Worm (Caenorhabditis elegans) whole organism, mixed stage, embryonic: ENCODE measurements around the gene rhgf-1.

Source experiments
- M03D4.4 ChIP-seq: sonication (generic microtip); optimal IDR thresholded peaks from 2 replicates; lab custom pipeline; 2017; ENCODE audit warnings: mild to moderate bottlenecking, missing genetic modification characterization, missing compliant biosample characterization
- blmp-1 ChIP-seq: fragments of 150-350 bp; optimal IDR thresholded peaks from 2 replicates; lab custom pipeline; 2014; ENCODE audit warnings: missing biosample characterization, missing genetic modification characterization
- ceh-39 ChIP-seq: fragments of 150-350 bp; optimal IDR thresholded peaks from 2 replicates; lab custom pipeline; 2014; ENCODE audit warnings: missing biosample characterization, missing genetic modification characterization
- ceh-43 ChIP-seq: fragments of 200-800 bp; sonication (Bioruptor generic); optimal IDR thresholded peaks from 2 replicates; lab custom pipeline; 2018; ENCODE audit warnings: mild to moderate bottlenecking, missing genetic modification characterization, moderate library complexity, missing compliant biosample characterization
- ceh-83 ChIP-seq: fragments of 200-800 bp; sonication (Bioruptor generic); optimal IDR thresholded peaks from 2 replicates; lab custom pipeline; 2018; ENCODE audit warnings: mild to moderate bottlenecking, missing genetic modification characterization, missing compliant biosample characterization
- ces-1 ChIP-seq: fragments of 150-350 bp; optimal IDR thresholded peaks from 2 replicates; lab custom pipeline; 2014; ENCODE audit warnings: missing biosample characterization, missing genetic modification reagents, missing genetic modification characterization
- cnd-1 ChIP-seq: fragments of 200-800 bp; sonication (Bioruptor generic); optimal IDR thresholded peaks from 2 replicates; lab custom pipeline; 2018; ENCODE audit warnings: mild to moderate bottlenecking, missing genetic modification characterization, missing compliant biosample characterization
- drap-1 ChIP-seq: fragments of 200-800 bp; sonication (Bioruptor generic); optimal IDR thresholded peaks from 3 replicates; lab custom pipeline; 2018; ENCODE audit warnings: mild to moderate bottlenecking, missing genetic modification characterization, missing compliant biosample characterization
- elt-1 ChIP-seq: sonication (generic microtip); optimal IDR thresholded peaks from 2 replicates; lab custom pipeline; 2017; ENCODE audit warnings: missing genetic modification characterization, mild to moderate bottlenecking, missing compliant biosample characterization, antibody characterized with exemption, moderate library complexity, borderline replicate concordance; ENCODE audit not compliant: insufficient read depth
- elt-3 ChIP-seq: fragments of 150-350 bp; optimal IDR thresholded peaks from 2 replicates; lab custom pipeline; 2014; ENCODE audit warnings: missing biosample characterization, missing genetic modification characterization
- flh-1 ChIP-seq: fragments of 200-800 bp; sonication (Bioruptor generic); optimal IDR thresholded peaks from 2 replicates; lab custom pipeline; 2018; ENCODE audit warnings: mild to moderate bottlenecking, missing genetic modification characterization, moderate library complexity, missing compliant biosample characterization
- ham-2 ChIP-seq: fragments of 200-800 bp; sonication (Bioruptor generic); optimal IDR thresholded peaks from 2 replicates; lab custom pipeline; 2018; ENCODE audit warnings: mild to moderate bottlenecking, missing genetic modification characterization, missing compliant biosample characterization
- hlh-1 ChIP-seq: fragments of 150-350 bp; optimal IDR thresholded peaks from 2 replicates; lab custom pipeline; 2014; ENCODE audit warnings: missing biosample characterization, missing genetic modification reagents, missing genetic modification characterization
- lin-13 ChIP-seq: fragments of 150-350 bp; optimal IDR thresholded peaks from 2 replicates; lab custom pipeline; 2014; ENCODE audit warnings: missing biosample characterization, missing genetic modification characterization
- lin-32 ChIP-seq: fragments of 200-800 bp; sonication (Bioruptor generic); optimal IDR thresholded peaks from 2 replicates; lab custom pipeline; 2018; ENCODE audit warnings: mild to moderate bottlenecking, missing genetic modification characterization, missing compliant biosample characterization
- mab-5 ChIP-seq: fragments of 150-350 bp; optimal IDR thresholded peaks from 2 replicates; lab custom pipeline; 2014; ENCODE audit warnings: missing biosample characterization, missing genetic modification characterization
- mls-2 ChIP-seq: sonication (generic microtip); optimal IDR thresholded peaks from 2 replicates; lab custom pipeline; 2016; ENCODE audit warnings: mild to moderate bottlenecking, missing genetic modification characterization, moderate library complexity, missing compliant biosample characterization
- nhr-12 ChIP-seq: fragments of 150-350 bp; optimal IDR thresholded peaks from 2 replicates; lab custom pipeline; 2014; ENCODE audit warnings: missing biosample characterization, missing genetic modification characterization
- nhr-237 ChIP-seq: fragments of 150-350 bp; optimal IDR thresholded peaks from 2 replicates; lab custom pipeline; 2014; ENCODE audit warnings: missing biosample characterization, missing genetic modification characterization
- nhr-76 ChIP-seq: sonication (generic microtip); optimal IDR thresholded peaks from 2 replicates; lab custom pipeline; 2017; ENCODE audit warnings: missing biosample characterization, missing genetic modification characterization
- pha-4 ChIP-seq: fragments of 150-350 bp; optimal IDR thresholded peaks from 2 replicates; lab custom pipeline; 2018; ENCODE audit warnings: missing biosample characterization, missing genetic modification reagents, missing genetic modification characterization
- sem-2 ChIP-seq: fragments of 200-800 bp; sonication (Bioruptor generic); optimal IDR thresholded peaks from 2 replicates; lab custom pipeline; 2018; ENCODE audit warnings: mild to moderate bottlenecking, missing genetic modification characterization, missing compliant biosample characterization
- snpc-4 ChIP-seq: fragments of 150-350 bp; optimal IDR thresholded peaks from 2 replicates; lab custom pipeline; 2014; ENCODE audit warnings: missing biosample characterization, missing genetic modification characterization
- sptf-1 ChIP-seq: sonication (generic microtip); optimal IDR thresholded peaks from 2 replicates; lab custom pipeline; 2017; ENCODE audit warnings: mild to moderate bottlenecking, missing genetic modification characterization, moderate library complexity, missing compliant biosample characterization
- tbx-8 ChIP-seq: fragments of 200-800 bp; sonication (Bioruptor generic); optimal IDR thresholded peaks from 2 replicates; lab custom pipeline; 2018; ENCODE audit warnings: mild to moderate bottlenecking, missing genetic modification characterization, moderate library complexity, missing compliant biosample characterization
- unc-120 ChIP-seq: sonication (generic microtip); optimal IDR thresholded peaks from 2 replicates; lab custom pipeline; 2017; ENCODE audit warnings: missing genetic modification characterization, missing compliant biosample characterization; ENCODE audit not compliant: poor library complexity, severe bottlenecking
- unc-39 ChIP-seq: fragments of 150-350 bp; optimal IDR thresholded peaks from 2 replicates; lab custom pipeline; 2014; ENCODE audit warnings: missing biosample characterization, missing genetic modification characterization
- unc-62 ChIP-seq: fragments of 150-350 bp; optimal IDR thresholded peaks from 2 replicates; lab custom pipeline; 2014; ENCODE audit warnings: missing biosample characterization, missing genetic modification reagents, missing genetic modification characterization
- zip-8 ChIP-seq: fragments of 150-350 bp; optimal IDR thresholded peaks from 2 replicates; lab custom pipeline; 2014; ENCODE audit warnings: missing biosample characterization, missing genetic modification characterization
- ztf-11 ChIP-seq: fragments of 150-350 bp; optimal IDR thresholded peaks from 2 replicates; lab custom pipeline; 2014; ENCODE audit warnings: missing biosample characterization, missing genetic modification characterization

rhgf-1 gene

DNA sequence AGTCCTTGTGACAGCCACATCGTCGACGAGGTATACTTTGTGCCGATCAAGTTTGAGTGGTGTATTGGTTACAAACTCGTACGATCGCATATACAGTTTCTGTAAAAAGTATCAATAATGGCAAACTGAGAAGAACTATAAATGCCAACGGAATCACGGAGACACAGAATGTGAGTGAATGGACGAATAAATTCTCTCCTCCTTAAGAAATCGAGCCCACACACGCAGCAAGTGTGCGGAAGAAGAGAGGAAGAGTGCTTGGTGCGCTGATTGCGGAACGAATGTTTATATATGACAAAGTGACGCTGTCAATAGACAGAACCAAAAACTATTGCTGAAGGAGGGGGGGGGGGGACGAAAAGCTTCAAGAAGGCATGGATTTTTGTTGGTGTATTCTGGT, at the start of gene rhgf-1:
Gene rhgf-1 (minus strand): TSS at position 101 of the 400 bp plus-strand sequence.
- TF ChIP-seq pha-4 (tag; lab: Kevin White, UChicago), result no peak
- TF ChIP-seq nhr-237 (tag; lab: Kevin White, UChicago), result no peak
- no peak for TF ChIP-seq ceh-43 (GFP tag; lab: Kevin White, UChicago)
- TF ChIP-seq drap-1 (GFP tag; lab: Kevin White, UChicago), result no peak
- no peak for TF ChIP-seq elt-1 (tag; lab: Kevin White, UChicago)
- no peak for TF ChIP-seq mls-2 (tag; lab: Kevin White, UChicago)
- TF ChIP-seq blmp-1 (tag; lab: Kevin White, UChicago), result no peak
- TF ChIP-seq zip-8 (tag; lab: Kevin White, UChicago), result no peak
- TF ChIP-seq M03D4.4, result no peak
- no peak for TF ChIP-seq sem-2 (GFP tag; lab: Kevin White, UChicago)
- TF ChIP-seq elt-3 (tag; lab: Kevin White, UChicago), result no peak
- TF ChIP-seq hlh-1 (tag; lab: Kevin White, UChicago), result no peak
- no peak for TF ChIP-seq sptf-1 (tag; lab: Kevin White, UChicago)

DNA sequence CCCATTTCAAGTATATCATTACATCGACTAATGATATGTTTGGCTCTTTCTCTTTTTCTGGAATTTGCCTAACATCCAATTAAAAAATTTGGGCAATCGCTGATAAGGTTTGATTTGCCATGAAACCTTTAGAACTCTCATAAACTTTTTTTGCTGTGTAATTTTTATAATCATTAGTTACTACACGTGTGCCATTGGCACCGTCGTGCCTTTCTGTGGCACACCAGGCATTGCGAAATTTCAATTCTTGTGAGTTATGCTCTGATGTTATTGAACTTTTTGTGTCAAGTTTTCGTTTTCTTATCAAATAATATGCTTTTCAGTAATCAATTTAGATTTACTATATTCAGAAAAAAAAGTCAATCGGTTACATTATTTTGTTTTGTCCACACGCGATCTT, 49.3 kb upstream of the rhgf-1 start:
- TF ChIP-seq zip-8 (tag; lab: Kevin White, UChicago), result no peak
- TF ChIP-seq mls-2 (tag; lab: Kevin White, UChicago), result no peak
- no peak for TF ChIP-seq hlh-1 (tag; lab: Kevin White, UChicago)

DNA sequence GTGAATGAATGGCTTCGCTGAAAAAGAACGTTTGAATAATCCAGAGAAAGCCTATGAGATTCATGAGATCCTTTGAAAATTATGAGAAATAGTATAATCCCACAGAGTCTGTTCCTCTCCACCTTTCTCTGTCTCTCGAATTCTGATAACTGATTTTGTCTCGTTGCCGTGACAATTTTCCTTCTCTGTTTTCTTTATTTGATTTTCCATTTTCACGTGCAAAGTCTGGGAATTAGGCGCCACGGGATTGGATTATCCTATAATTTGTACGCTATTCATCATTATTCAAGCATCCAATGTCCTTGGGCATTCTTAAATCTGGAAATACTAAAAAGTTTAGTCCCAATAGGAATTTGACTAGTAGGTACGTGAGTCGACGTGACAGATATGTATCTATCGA, 46.8 kb upstream of the rhgf-1 start:
- TF ChIP-seq snpc-4 (tag; lab: Kevin White, UChicago), result no peak
- peak; percentile 32 for TF ChIP-seq ces-1 (GFP tag; lab: Kevin White, UChicago)

DNA sequence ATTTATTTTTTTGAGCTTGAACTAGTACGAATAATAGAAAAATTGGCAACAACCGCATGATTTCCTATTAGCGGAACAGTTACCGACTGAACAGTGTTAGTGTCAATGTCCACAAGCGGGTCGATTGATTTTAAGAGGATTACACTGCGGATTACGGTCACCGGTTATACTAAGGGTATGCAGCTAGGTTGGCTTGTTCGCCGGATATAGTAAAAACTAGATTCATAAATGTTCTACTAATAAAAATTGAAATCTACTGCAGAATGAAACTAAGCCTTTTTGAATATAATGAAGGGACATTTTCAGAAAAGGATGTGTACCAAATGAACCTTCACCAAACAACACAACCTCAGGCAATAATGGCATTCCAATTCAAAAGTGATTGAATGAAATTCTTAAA, 45.9 kb upstream of the rhgf-1 start, which contains the start of gene R07A4.4:
Gene R07A4.4 (minus strand): TSS at position 101 of the 400 bp plus-strand sequence.
- TF ChIP-seq sptf-1 (tag; lab: Kevin White, UChicago), result no peak
- no peak for TF ChIP-seq drap-1 (GFP tag; lab: Kevin White, UChicago)
- TF ChIP-seq blmp-1 (tag; lab: Kevin White, UChicago), result no peak
- TF ChIP-seq ces-1 (GFP tag; lab: Kevin White, UChicago), result no peak
- no peak for TF ChIP-seq elt-3 (tag; lab: Kevin White, UChicago)
- no peak for TF ChIP-seq snpc-4 (tag; lab: Kevin White, UChicago)
- TF ChIP-seq ceh-39 (tag; lab: Kevin White, UChicago), result no peak
- TF ChIP-seq sem-2 (GFP tag; lab: Kevin White, UChicago), result no peak
- no peak for TF ChIP-seq lin-32 (GFP tag; lab: Kevin White, UChicago)
- no peak for TF ChIP-seq unc-39 (tag; lab: Kevin White, UChicago)
- no peak for TF ChIP-seq ztf-11 (tag; lab: Kevin White, UChicago)
- no peak for TF ChIP-seq ceh-83
- TF ChIP-seq elt-1 (tag; lab: Kevin White, UChicago), result no peak
- no peak for TF ChIP-seq tbx-8 (GFP tag; lab: Kevin White, UChicago)
- no peak for TF ChIP-seq lin-13 (tag; lab: Kevin White, UChicago)
- no peak for TF ChIP-seq ham-2 (GFP tag; lab: Kevin White, UChicago)
- no peak for TF ChIP-seq flh-1 (GFP tag; lab: Kevin White, UChicago)
- TF ChIP-seq, all 35 proteins: peak for 0

DNA sequence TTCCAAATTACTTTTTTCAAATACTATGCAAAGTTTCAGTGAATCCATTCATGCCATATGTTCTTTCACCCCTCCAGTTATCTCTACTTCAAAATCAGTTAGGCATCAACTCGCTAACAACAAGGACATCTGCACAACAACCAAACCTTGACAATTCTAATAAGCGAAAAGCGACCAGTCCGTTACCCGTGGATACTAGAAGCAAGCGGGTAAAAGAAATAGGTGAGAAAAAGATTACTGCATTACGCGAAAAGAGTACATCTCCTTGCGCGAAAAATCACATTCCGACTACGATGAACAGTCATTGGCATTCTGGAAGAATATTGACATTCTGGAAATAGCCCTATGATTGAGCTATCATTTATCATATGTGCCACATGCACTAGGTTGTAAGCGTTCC, 44.5 kb upstream of the rhgf-1 start:
- TF ChIP-seq sem-2 (GFP tag; lab: Kevin White, UChicago), result no peak
- TF ChIP-seq unc-120 (tag; lab: Kevin White, UChicago), result no peak
- TF ChIP-seq elt-3 (tag; lab: Kevin White, UChicago), result no peak
- TF ChIP-seq ztf-11 (tag; lab: Kevin White, UChicago), result no peak
- TF ChIP-seq flh-1 (GFP tag; lab: Kevin White, UChicago), result no peak
- no peak for TF ChIP-seq nhr-12
- TF ChIP-seq unc-39 (tag; lab: Kevin White, UChicago), result no peak
- no peak for TF ChIP-seq lin-13 (tag; lab: Kevin White, UChicago)
- TF ChIP-seq unc-62, result no peak
- no peak for TF ChIP-seq sptf-1 (tag; lab: Kevin White, UChicago)
- no peak for TF ChIP-seq ceh-43 (GFP tag; lab: Kevin White, UChicago)
- no peak for TF ChIP-seq blmp-1 (tag; lab: Kevin White, UChicago)
- TF ChIP-seq ces-1 (GFP tag; lab: Kevin White, UChicago), result no peak
- TF ChIP-seq cnd-1, result no peak
- no peak for TF ChIP-seq zip-8 (tag; lab: Kevin White, UChicago)
- TF ChIP-seq mab-5 (tag; lab: Kevin White, UChicago), result no peak
- TF ChIP-seq nhr-76, result no peak
- TF ChIP-seq elt-1 (tag; lab: Kevin White, UChicago), result no peak
- TF ChIP-seq mls-2 (tag; lab: Kevin White, UChicago), result no peak
- TF ChIP-seq, all 35 proteins: peak for 0
